Worm (Caenorhabditis elegans) whole organism, mixed stage, embryonic: ENCODE measurements around the gene F46B3.14.

ENCODE experiments used
- blmp-1 ChIP-seq: fragments of 150-350 bp; optimal IDR thresholded peaks from 2 replicates; lab custom pipeline; 2014; ENCODE audit warnings: missing biosample characterization, missing genetic modification characterization
- ces-1 ChIP-seq: fragments of 150-350 bp; optimal IDR thresholded peaks from 2 replicates; lab custom pipeline; 2014; ENCODE audit warnings: missing biosample characterization, missing genetic modification reagents, missing genetic modification characterization
- mep-1 ChIP-seq: fragments of 150-350 bp; optimal IDR thresholded peaks from 2 replicates; lab custom pipeline; 2017; ENCODE audit warnings: missing biosample characterization, missing genetic modification reagents, missing genetic modification characterization, inconsistent platforms
- nhr-12 ChIP-seq: fragments of 150-350 bp; optimal IDR thresholded peaks from 2 replicates; lab custom pipeline; 2014; ENCODE audit warnings: missing biosample characterization, missing genetic modification characterization
- nhr-237 ChIP-seq: fragments of 150-350 bp; optimal IDR thresholded peaks from 2 replicates; lab custom pipeline; 2014; ENCODE audit warnings: missing biosample characterization, missing genetic modification characterization
- sem-2 ChIP-seq: fragments of 200-800 bp; sonication (Bioruptor generic); optimal IDR thresholded peaks from 2 replicates; lab custom pipeline; 2018; ENCODE audit warnings: mild to moderate bottlenecking, missing genetic modification characterization, missing compliant biosample characterization
- unc-39 ChIP-seq: fragments of 150-350 bp; optimal IDR thresholded peaks from 2 replicates; lab custom pipeline; 2014; ENCODE audit warnings: missing biosample characterization, missing genetic modification characterization
- unc-62 ChIP-seq: fragments of 150-350 bp; optimal IDR thresholded peaks from 2 replicates; lab custom pipeline; 2014; ENCODE audit warnings: missing biosample characterization, missing genetic modification reagents, missing genetic modification characterization
- zip-8 ChIP-seq: fragments of 150-350 bp; optimal IDR thresholded peaks from 2 replicates; lab custom pipeline; 2014; ENCODE audit warnings: missing biosample characterization, missing genetic modification characterization

- no peak for TF ChIP-seq ces-1 (GFP tag; lab: Kevin White, UChicago)
- no peak for TF ChIP-seq nhr-12
- TF ChIP-seq zip-8: no peak
- no peak for TF ChIP-seq sem-2 (GFP tag; lab: Kevin White, UChicago)
- TF ChIP-seq blmp-1 (tag; lab: Kevin White, UChicago): no peak
- no peak for TF ChIP-seq unc-62 (GFP tag; lab: Kevin White, UChicago)
- TF ChIP-seq unc-39 (tag; lab: Kevin White, UChicago): no peak
- TF ChIP-seq mep-1 (tag; lab: Kevin White, UChicago): no peak
- no peak for TF ChIP-seq nhr-237 (tag; lab: Kevin White, UChicago)
These were observed 26.5 kb downstream of the F46B3.14 start, which contains the start of gene ttr-57 for ce11 chrV:20604606-20605155.
